Worm (Caenorhabditis elegans) whole organism, L1 larva: ENCODE results near the gene str-165.

Experiments
- ceh-90 ChIP-seq: sonication (generic microtip); optimal IDR thresholded peaks from 2 replicates; lab custom pipeline; 2016; ENCODE audit warnings: missing genetic modification characterization, missing compliant biosample characterization
- dsc-1 ChIP-seq: sonication (generic microtip); optimal IDR thresholded peaks from 2 replicates; lab custom pipeline; 2016; ENCODE audit warnings: mild to moderate bottlenecking, missing genetic modification characterization, missing compliant biosample characterization
- lsy-2 ChIP-seq, 2 experiments: fragments of 150-350 bp; optimal IDR thresholded peaks; 2 replicates each; lab custom pipeline; 2014; ENCODE audit warnings: missing biosample characterization in 2 of 2, missing genetic modification characterization in 2 of 2
- mab-9 ChIP-seq: fragments of 200-800 bp; sonication (Bioruptor generic); IDR thresholded peaks from 2 replicates; pipeline ENCODE4 v1.3.6; 2022; ENCODE audit warnings: missing genetic modification reagents, missing genetic modification characterization, missing compliant biosample characterization
- mef-2 ChIP-seq: fragments of 150-350 bp; optimal IDR thresholded peaks from 2 replicates; lab custom pipeline; 2014; ENCODE audit warnings: missing biosample characterization, missing genetic modification characterization
- nhr-11 ChIP-seq: fragments of 150-350 bp; optimal IDR thresholded peaks from 2 replicates; lab custom pipeline; 2014; ENCODE audit warnings: missing biosample characterization, missing genetic modification characterization
- nhr-237 ChIP-seq: fragments of 150-350 bp; optimal IDR thresholded peaks from 2 replicates; lab custom pipeline; 2014; ENCODE audit warnings: missing biosample characterization, missing genetic modification characterization
- nhr-28 ChIP-seq: fragments of 150-350 bp; optimal IDR thresholded peaks from 2 replicates; lab custom pipeline; 2014; ENCODE audit warnings: missing biosample characterization, missing genetic modification characterization
- pqm-1 ChIP-seq: sonication (generic microtip); optimal IDR thresholded peaks from 3 replicates; lab custom pipeline; 2017; ENCODE audit warnings: missing biosample characterization, missing genetic modification characterization
- unc-86 ChIP-seq: sonication (generic microtip); optimal IDR thresholded peaks from 2 replicates; lab custom pipeline; 2016; ENCODE audit warnings: missing genetic modification characterization, missing compliant biosample characterization

- TF ChIP-seq pqm-1 (tag; lab: Kevin White, UChicago) (no peak), dsc-1 (tag; lab: Kevin White, UChicago) (no peak), nhr-28 (no peak), ceh-90 (tag; lab: Kevin White, UChicago) (no peak), unc-86 (no peak), mab-9 (GFP tag; lab: Robert Waterston, UW) (no peak), lsy-2 (tag; optimal IDR thresholded peaks at IDR 0.05; lab: Kevin White, UChicago) (no peak), mef-2 (tag; lab: Kevin White, UChicago) (no peak), nhr-11 (tag; lab: Kevin White, UChicago) (no peak), nhr-237 (tag; lab: Kevin White, UChicago) (no peak)
Measured at ce11 chrV:13880607-13881006, 49.7 kb downstream of the str-165 start, which contains the start of gene T22G5.3.
